Fruit fly (Drosophila melanogaster): ENCODE data around the gene CG7341.

CG7341 gene

DNA sequence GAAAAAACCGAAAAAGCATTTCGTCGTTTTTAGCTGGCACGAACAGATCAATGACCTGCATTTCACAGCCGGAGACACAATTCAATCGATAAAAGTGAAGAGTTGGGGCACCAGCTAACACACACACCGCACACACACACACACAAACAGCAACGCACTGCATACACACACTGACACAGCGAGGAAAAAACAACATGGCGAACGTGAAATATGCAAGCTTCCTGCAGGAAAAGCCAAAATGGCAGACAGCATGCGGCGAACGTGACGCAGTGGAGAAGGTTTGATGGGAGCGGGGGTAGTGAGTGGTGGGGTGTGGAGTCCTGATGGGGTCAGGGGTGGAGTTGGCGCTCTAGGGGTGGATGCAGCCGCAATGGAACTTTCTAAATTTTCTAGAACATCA, 28.8 kb upstream of the CG7341 start:
- TF ChIP-seq lola (GFP tag; optimal IDR thresholded peaks at IDR 0.05) (no peak), fru (GFP tag; optimal IDR thresholded peaks at IDR 0.05) (no peak), woc (GFP tag; optimal IDR thresholded peaks at IDR 0.05) (no peak), Abd-B (GFP tag; optimal IDR thresholded peaks at IDR 0.05) (no peak), CrebA (GFP tag; optimal IDR thresholded peaks at IDR 0.05; ENCODE audit: borderline replicate concordance) (no peak), Mio (GFP tag; optimal IDR thresholded peaks at IDR 0.05) (no peak), h (GFP tag; optimal IDR thresholded peaks at IDR 0.05) (no peak), Dif (GFP tag; optimal IDR thresholded peaks at IDR 0.05; ENCODE audit: partially characterized antibody) (no peak), psq (GFP tag; optimal IDR thresholded peaks at IDR 0.05) (no peak), sage (GFP tag; optimal IDR thresholded peaks at IDR 0.05) (no peak), brk (GFP tag; optimal IDR thresholded peaks at IDR 0.05) (no peak), Sp1 (GFP tag; optimal IDR thresholded peaks at IDR 0.05) (no peak), N (GFP tag; optimal IDR thresholded peaks at IDR 0.05) (no peak), dsf (GFP tag; optimal IDR thresholded peaks at IDR 0.05; ENCODE audit: borderline replicate concordance) (no peak), rgr (GFP tag; optimal IDR thresholded peaks at IDR 0.05) (no peak), jim (GFP tag; optimal IDR thresholded peaks at IDR 0.05) (no peak), pan (optimal IDR thresholded peaks at IDR 0.05) (no peak), dl (GFP tag; optimal IDR thresholded peaks at IDR 0.05; ENCODE audit: insufficient read depth in 1 of 2, partially characterized antibody in 2 of 2) (no peak)

DNA sequence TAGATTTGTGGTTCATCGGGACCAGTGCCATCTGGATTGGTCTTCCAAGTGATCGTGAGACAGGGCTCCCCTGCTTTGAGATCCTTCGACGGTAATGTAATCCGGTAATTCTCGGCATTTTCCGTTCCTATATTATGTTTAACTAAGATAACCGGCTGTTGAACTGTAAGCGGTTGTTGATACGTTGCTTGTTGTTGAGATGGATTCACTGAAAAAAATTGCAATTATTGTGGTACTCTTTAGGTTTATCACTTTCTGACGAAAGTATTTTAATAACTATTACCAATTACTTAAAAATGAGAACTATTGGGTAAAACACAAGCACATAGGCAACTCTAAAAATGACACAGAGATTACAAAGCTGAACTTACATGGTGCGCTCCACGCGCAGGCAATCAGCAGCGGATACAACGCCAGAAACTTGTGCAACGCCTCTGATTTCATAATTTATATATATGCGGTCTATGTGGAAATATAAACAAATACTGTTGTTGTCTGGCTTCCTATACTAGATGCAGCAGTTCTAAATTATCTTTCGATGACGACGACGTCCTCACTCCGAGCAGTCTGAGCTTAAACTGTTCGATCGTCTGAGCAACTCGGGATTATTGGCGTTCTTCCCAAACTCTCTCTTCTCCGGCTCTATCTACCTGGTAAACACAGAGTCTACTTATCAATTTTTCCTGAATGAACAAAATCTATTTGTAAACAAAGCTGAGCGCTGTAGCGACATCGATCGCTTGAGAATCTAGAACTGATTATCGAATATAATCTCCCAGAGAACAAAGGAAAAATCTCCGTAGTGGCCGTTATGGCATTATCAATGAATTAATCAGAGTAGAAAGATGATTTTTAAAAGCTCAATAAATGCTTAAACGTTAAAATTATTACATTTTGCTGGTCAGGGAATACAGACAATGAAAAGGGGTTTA, 25.7 kb upstream of the CG7341 start, which contains the start of gene CG34253:
TSS of gene CG34253 (minus strand) at position 567 of the 932 bp plus-strand sequence.
- TF ChIP-seq rgr (GFP tag; optimal IDR thresholded peaks at IDR 0.05) (peak; percentile 6), Rel (GFP tag; optimal IDR thresholded peaks at IDR 0.05) (no peak), Rel (tag; optimal IDR thresholded peaks at IDR 0.05) (peak; percentile 79), jim (GFP tag; optimal IDR thresholded peaks at IDR 0.05) (no peak), sv (GFP tag; optimal IDR thresholded peaks at IDR 0.05) (no peak), h (GFP tag; optimal IDR thresholded peaks at IDR 0.05) (no peak)

DNA sequence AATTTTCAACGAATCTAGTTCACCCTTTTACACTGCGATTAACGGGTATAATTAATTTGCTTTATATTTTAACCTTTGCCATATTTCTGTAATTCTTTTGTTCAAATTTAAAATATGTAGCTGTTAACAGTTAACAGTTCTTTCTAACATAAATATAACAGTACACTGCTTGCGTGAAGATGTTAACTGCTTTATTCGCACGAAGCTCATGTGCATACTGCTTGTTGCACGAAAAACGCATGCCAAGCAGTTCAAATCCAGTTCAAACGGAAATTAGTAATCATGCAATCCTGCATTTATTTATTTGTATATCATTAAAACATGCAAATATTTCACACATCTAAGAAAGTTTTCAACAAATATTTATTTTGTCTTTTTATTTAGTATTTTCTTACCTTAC, 24.7 kb upstream of the CG7341 start:
- TF ChIP-seq CG9705 (GFP tag; optimal IDR thresholded peaks at IDR 0.05) = no peak
- TF ChIP-seq Myc (optimal IDR thresholded peaks at IDR 0.05) = peak; percentile 43
- no peak for TF ChIP-seq brk (GFP tag; optimal IDR thresholded peaks at IDR 0.05)
- peak; percentile 88 for TF ChIP-seq N (GFP tag; optimal IDR thresholded peaks at IDR 0.05)

DNA sequence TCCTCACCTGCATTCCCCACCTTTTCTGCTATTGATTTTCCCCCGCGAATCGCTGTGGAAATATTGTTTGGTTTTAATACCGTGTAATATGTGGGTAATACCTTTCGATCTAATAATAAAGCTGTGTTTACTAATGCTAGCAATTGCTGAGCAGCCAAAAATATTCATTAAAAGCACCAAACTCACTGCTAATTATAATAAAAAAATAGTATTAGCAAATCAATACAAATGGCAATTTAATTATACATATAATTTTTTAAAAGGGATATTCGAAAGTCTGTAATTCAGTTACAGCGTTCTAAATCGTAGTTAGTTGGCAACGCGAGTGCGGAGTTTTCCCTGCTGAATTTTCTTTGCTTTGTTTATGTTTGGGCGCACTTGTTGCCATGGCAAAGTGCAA, 18.9 kb upstream of the CG7341 start:
- TF ChIP-seq dl (GFP tag; optimal IDR thresholded peaks at IDR 0.05; ENCODE audit: insufficient read depth in 1 of 2, partially characterized antibody in 2 of 2) (no peak), Dfd (GFP tag; optimal IDR thresholded peaks at IDR 0.05) (no peak), brk (GFP tag; optimal IDR thresholded peaks at IDR 0.05) (no peak), OdsH (GFP tag; optimal IDR thresholded peaks at IDR 0.05) (no peak), rgr (GFP tag; optimal IDR thresholded peaks at IDR 0.05) (no peak), Hr83 (GFP tag; optimal IDR thresholded peaks at IDR 0.05; ENCODE audit: poor library complexity, severe bottlenecking) (no peak), CrebA (GFP tag; optimal IDR thresholded peaks at IDR 0.05; ENCODE audit: borderline replicate concordance) (no peak), Sp1 (GFP tag; optimal IDR thresholded peaks at IDR 0.05) (no peak), Myc (optimal IDR thresholded peaks at IDR 0.05) (no peak), h (GFP tag; optimal IDR thresholded peaks at IDR 0.05) (no peak), N (GFP tag; optimal IDR thresholded peaks at IDR 0.05) (no peak), Abd-B (GFP tag; optimal IDR thresholded peaks at IDR 0.05) (no peak), pan (optimal IDR thresholded peaks at IDR 0.05) (no peak), Jra (GFP tag; optimal IDR thresholded peaks at IDR 0.05) (no peak)

DNA sequence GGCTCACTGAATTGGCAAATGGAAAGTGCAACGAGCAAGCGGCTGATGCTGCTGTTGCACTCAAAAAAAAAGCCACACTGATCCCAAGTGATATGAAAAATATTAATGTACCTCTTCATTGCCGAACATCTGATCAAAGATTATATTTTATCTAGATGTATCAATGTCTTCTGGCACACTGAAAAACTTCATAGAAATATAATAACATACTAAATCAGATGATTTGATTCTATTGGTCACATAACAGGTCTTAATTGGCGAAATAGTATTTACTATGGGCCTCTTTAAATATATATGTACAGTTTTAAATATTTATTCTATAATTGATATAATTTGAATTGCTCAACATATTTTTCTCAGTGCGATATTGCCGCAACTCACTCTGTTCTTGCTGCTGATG, 16.0 kb upstream of the CG7341 start:
- TF ChIP-seq CG32264 (GFP tag; optimal IDR thresholded peaks at IDR 0.05) (no peak), Vsx2 (GFP tag; optimal IDR thresholded peaks at IDR 0.05; ENCODE audit: partially characterized antibody) (no peak), h (GFP tag; optimal IDR thresholded peaks at IDR 0.05) (no peak), sage (GFP tag; optimal IDR thresholded peaks at IDR 0.05) (no peak), foxo (GFP tag; optimal IDR thresholded peaks at IDR 0.05) (no peak), Rel (GFP tag; optimal IDR thresholded peaks at IDR 0.05) (no peak), Rel (tag; optimal IDR thresholded peaks at IDR 0.05) (no peak)
